Worm (Caenorhabditis elegans) whole organism, L1 larva: ENCODE results near the gene set-22.

Experiments
- C16A3.4 ChIP-seq: fragments of 150-350 bp; optimal IDR thresholded peaks from 2 replicates; lab custom pipeline; 2014; ENCODE audit warnings: missing biosample characterization, missing genetic modification characterization
- F16B12.6 ChIP-seq: fragments of 150-350 bp; optimal IDR thresholded peaks from 2 replicates; lab custom pipeline; 2014; ENCODE audit warnings: missing biosample characterization, missing genetic modification characterization
- aha-1 ChIP-seq: fragments of 150-350 bp; optimal IDR thresholded peaks from 2 replicates; lab custom pipeline; 2014; ENCODE audit warnings: missing biosample characterization, missing genetic modification characterization
- aly-2 ChIP-seq: fragments of 150-350 bp; optimal IDR thresholded peaks from 2 replicates; lab custom pipeline; 2014; ENCODE audit warnings: missing biosample characterization, missing genetic modification characterization
- ceh-82 ChIP-seq, 3 experiments: fragments of 150-350 bp in 1 of 3; sonication (generic microtip) in 2 of 3; optimal IDR thresholded peaks; 2 replicates each; lab custom pipeline; 2014 to 2017; ENCODE audit warnings: missing biosample characterization in 3 of 3, missing genetic modification characterization in 3 of 3
- fos-1 ChIP-seq: fragments of 150-350 bp; optimal IDR thresholded peaks from 2 replicates; lab custom pipeline; 2014; ENCODE audit warnings: missing biosample characterization, missing genetic modification characterization
- grh-1 ChIP-seq: fragments of 200-800 bp; sonication (Bioruptor generic); IDR thresholded peaks from 2 replicates; pipeline ENCODE4 v1.3.6; 2022; ENCODE audit warnings: missing genetic modification reagents, missing genetic modification characterization, missing compliant biosample characterization
- hpl-2 ChIP-seq: fragments of 150-350 bp; optimal IDR thresholded peaks from 2 replicates; lab custom pipeline; 2014; ENCODE audit warnings: missing biosample characterization, missing genetic modification reagents, missing genetic modification characterization
- snpc-4 ChIP-seq: fragments of 150-350 bp; optimal IDR thresholded peaks from 2 replicates; lab custom pipeline; 2014; ENCODE audit warnings: missing biosample characterization, missing genetic modification characterization
- sup-37 ChIP-seq: fragments of 200-800 bp; sonication (Bioruptor generic); optimal IDR thresholded peaks from 2 replicates; lab custom pipeline; 2018; ENCODE audit warnings: mild to moderate bottlenecking, missing genetic modification characterization, missing compliant biosample characterization
- ztf-4 ChIP-seq: fragments of 150-350 bp; optimal IDR thresholded peaks from 2 replicates; lab custom pipeline; 2014; ENCODE audit warnings: missing biosample characterization, missing genetic modification characterization

DNA sequence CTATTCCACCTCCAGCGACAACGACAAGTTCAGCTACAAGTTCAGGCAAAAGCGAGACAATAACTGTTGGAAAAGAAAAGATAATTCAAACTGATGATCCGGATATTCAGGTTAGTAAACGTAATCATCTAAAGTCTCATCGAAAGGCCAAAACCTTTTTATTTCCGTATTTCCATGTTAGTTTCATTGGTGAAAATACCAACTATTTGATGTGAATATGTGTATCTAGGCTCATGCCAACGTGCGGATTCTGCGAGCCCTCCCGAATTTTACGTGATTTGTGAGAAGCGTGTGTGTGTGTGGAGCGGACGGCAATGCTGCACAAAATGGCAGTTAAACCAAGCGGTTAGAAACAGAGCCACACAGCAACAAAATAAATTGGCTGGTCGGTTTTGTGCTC, 34.3 kb downstream of the set-22 start:
- no peak for TF ChIP-seq snpc-4 (tag; lab: Kevin White, UChicago)
- no peak for TF ChIP-seq F16B12.6 (tag; lab: Kevin White, UChicago)
- TF ChIP-seq aly-2 (tag; lab: Kevin White, UChicago): no peak
- TF ChIP-seq aha-1 (tag; lab: Kevin White, UChicago): no peak
- no peak for TF ChIP-seq ztf-4 (tag; lab: Kevin White, UChicago)
- no peak for TF ChIP-seq C16A3.4
- TF ChIP-seq fos-1: no peak
- no peak for TF ChIP-seq ceh-82 (tag; optimal IDR thresholded peaks at IDR 0.05; lab: Kevin White, UChicago)
- no peak for TF ChIP-seq hpl-2 (GFP tag; lab: Kevin White, UChicago)
- no peak for TF ChIP-seq sup-37 (GFP tag; lab: Kevin White, UChicago)
- TF ChIP-seq grh-1 (GFP tag; lab: Robert Waterston, UW): no peak
